Worm (Caenorhabditis elegans): ENCODE results near the gene C18H2.5.

The C18H2.5 gene

DNA sequence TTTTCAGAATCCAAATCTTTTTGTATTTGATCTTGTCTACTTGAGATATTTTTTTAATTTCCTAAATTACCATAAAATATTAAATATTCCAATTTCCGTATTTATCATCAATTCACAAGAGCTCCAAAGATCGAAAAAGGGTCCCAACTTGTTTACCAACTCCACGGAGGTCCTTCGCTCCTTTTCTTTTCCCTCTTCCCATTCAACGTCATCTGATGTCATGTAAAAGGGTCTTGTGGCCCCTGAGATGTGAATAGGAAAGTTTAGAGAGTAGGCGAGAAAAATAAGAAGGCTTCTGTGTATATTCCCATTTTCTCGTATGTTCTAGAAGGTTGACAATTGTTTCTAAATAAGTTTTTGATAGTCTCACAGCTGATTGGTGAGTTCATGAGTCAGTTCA is 28.8 kb upstream of the C18H2.5 start:
- TF ChIP-seq aly-1 (tag; optimal IDR thresholded peaks at IDR 0.05) (no peak), hmg-4 (GFP tag; optimal IDR thresholded peaks at IDR 0.05) (no peak), hnd-1 (tag; optimal IDR thresholded peaks at IDR 0.05) (no peak), hmbx-1 (tag; optimal IDR thresholded peaks at IDR 0.05) (no peak), sea-1 (GFP tag; conservative IDR thresholded peaks at IDR 0.05) (no peak), B0310.2 (tag; optimal IDR thresholded peaks at IDR 0.05) (no peak), ceh-36 (tag; optimal IDR thresholded peaks at IDR 0.05) (no peak)

ce11 chrIII:7722411-7722810 is 28.2 kb upstream of the C18H2.5 start:
- no peak for TF ChIP-seq aly-1 (tag; optimal IDR thresholded peaks at IDR 0.05)
- TF ChIP-seq ceh-13 (GFP tag; optimal IDR thresholded peaks at IDR 0.05): no peak
- TF ChIP-seq hmbx-1 (tag; optimal IDR thresholded peaks at IDR 0.05): no peak
- no peak for TF ChIP-seq hnd-1 (tag; optimal IDR thresholded peaks at IDR 0.05)
- no peak for TF ChIP-seq tbx-37 (GFP tag; conservative IDR thresholded peaks at IDR 0.05)
- TF ChIP-seq sea-1 (GFP tag; conservative IDR thresholded peaks at IDR 0.05): no peak
- no peak for TF ChIP-seq tbx-11 (GFP tag; IDR thresholded peaks at IDR 0.05)
- TF ChIP-seq flt-1 (GFP tag; IDR thresholded peaks at IDR 0.05): no peak
- no peak for TF ChIP-seq scrt-1 (GFP tag; IDR thresholded peaks at IDR 0.05)

DNA sequence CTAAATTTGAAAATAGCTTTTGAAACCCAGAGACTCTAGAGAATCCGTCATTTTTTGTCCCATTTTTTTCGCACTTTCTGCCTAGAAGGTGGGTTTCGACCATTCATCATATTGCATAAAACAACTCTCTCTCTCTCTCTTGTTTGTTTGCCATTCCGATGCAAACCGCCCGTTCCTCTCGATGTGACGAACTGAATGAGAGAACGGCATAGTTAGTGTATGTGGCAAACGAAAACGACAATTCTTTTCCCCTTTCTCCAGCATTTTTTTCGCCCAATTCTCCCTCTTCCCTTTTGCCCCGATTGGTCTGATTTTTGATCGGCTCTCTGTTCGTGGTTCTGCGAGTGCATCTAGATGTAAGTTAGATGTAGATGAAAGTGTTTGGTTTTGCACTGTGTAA is 27.3 kb upstream of the C18H2.5 start:
- TF ChIP-seq pes-1 (GFP tag; IDR thresholded peaks at IDR 0.05): no peak
- no peak for TF ChIP-seq tbx-11 (GFP tag; IDR thresholded peaks at IDR 0.05)
- no peak for TF ChIP-seq ets-7 (tag; optimal IDR thresholded peaks at IDR 0.05)
- no peak for TF ChIP-seq tra-4 (tag; optimal IDR thresholded peaks at IDR 0.05)
- TF ChIP-seq flt-1 (GFP tag; IDR thresholded peaks at IDR 0.05): no peak
- no peak for TF ChIP-seq sea-1 (GFP tag; conservative IDR thresholded peaks at IDR 0.05)
- no peak for TF ChIP-seq aly-1 (tag; optimal IDR thresholded peaks at IDR 0.05)
- TF ChIP-seq ceh-13 (GFP tag; optimal IDR thresholded peaks at IDR 0.05): no peak
- no peak for TF ChIP-seq tbx-37 (GFP tag; conservative IDR thresholded peaks at IDR 0.05)
- no peak for TF ChIP-seq B0310.2 (tag; optimal IDR thresholded peaks at IDR 0.05)

DNA sequence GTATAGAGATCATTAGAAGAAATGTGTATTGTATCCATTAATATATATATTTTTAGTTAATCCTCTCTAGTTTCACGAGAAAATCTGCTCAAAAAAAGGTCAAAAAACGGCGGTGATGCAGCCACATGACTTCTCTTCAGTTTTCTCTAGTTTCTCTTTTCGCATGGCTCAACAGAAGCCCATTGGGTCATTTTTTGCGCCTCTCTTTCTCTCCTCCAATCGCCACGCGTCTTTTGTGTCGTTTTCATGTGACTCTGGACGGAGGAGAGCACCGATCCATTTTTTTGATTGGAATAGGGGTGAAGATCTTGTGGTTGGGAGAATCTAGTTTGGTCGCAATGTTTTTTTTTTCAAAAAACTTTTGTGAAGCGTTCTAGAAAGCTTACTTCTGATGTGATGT is 26.7 kb upstream of the C18H2.5 start:
- TF ChIP-seq B0310.2 (tag; optimal IDR thresholded peaks at IDR 0.05) (no peak), hmbx-1 (tag; optimal IDR thresholded peaks at IDR 0.05) (no peak), aly-1 (tag; optimal IDR thresholded peaks at IDR 0.05) (no peak), flt-1 (GFP tag; IDR thresholded peaks at IDR 0.05) (no peak), ceh-36 (tag; optimal IDR thresholded peaks at IDR 0.05) (no peak), sea-1 (GFP tag; conservative IDR thresholded peaks at IDR 0.05) (no peak), hnd-1 (tag; optimal IDR thresholded peaks at IDR 0.05) (no peak)

- TF ChIP-seq ets-7 (tag; optimal IDR thresholded peaks at IDR 0.05): no peak
- no peak for TF ChIP-seq ceh-36 (tag; optimal IDR thresholded peaks at IDR 0.05)
- TF ChIP-seq sea-1 (GFP tag; conservative IDR thresholded peaks at IDR 0.05): no peak
- no peak for TF ChIP-seq tbx-11 (GFP tag; IDR thresholded peaks at IDR 0.05)
- TF ChIP-seq aly-1 (tag; optimal IDR thresholded peaks at IDR 0.05): no peak
Observed at ce11 chrIII:7719364-7719936, 25.3 kb upstream of the C18H2.5 start, which contains the start of gene ncl-1. TSS of gene ncl-1 (plus strand) at chrIII:7719729.

DNA sequence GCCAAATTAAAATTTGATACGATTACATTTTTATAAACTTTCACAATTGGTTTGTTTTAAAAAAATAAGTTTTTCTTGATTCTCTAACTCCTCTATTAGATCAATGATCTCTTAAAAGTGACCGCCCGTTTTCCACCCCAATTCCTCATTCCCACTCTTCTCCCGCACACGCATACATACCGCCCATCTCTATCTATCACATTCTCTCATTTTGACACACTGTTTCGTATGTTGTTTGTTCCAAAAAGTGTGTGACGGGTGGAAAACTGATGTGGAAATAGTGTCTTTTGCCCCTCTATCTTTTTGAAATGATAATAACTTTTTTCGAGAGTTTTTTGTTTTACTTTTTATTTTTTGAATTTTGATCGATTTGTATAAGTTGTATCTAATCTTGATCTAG is 24.1 kb upstream of the C18H2.5 start:
- TF ChIP-seq scrt-1 (GFP tag; IDR thresholded peaks at IDR 0.05): no peak
- no peak for TF ChIP-seq tra-4 (tag; optimal IDR thresholded peaks at IDR 0.05)
- no peak for TF ChIP-seq tbx-37 (GFP tag; conservative IDR thresholded peaks at IDR 0.05)

DNA sequence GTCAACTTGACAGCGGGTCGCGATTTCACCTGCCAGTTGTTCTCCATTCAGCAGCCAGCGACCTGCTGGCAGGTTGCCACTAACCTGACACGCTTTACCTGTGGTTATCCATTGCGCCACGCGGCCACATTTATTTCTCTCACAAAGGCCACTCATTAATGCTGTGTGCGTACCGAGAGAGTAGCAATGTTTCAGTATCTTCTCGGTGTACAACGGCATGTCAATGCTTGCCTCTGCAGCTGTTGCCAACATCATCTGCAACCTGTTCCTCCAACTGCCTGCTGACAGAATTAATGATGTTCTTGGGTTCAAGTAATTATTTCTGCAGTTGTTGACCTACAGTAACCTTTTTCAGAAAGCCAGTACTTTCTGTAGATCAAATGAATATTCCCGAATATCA is 22.4 kb upstream of the C18H2.5 start:
- no peak for TF ChIP-seq F13C5.2 (tag; optimal IDR thresholded peaks at IDR 0.05)
- no peak for TF ChIP-seq aly-1 (tag; optimal IDR thresholded peaks at IDR 0.05)
- no peak for TF ChIP-seq ceh-13 (GFP tag; optimal IDR thresholded peaks at IDR 0.05)
- TF ChIP-seq sea-1 (GFP tag; conservative IDR thresholded peaks at IDR 0.05): no peak
- TF ChIP-seq scrt-1 (GFP tag; IDR thresholded peaks at IDR 0.05): no peak
- TF ChIP-seq hmbx-1 (tag; optimal IDR thresholded peaks at IDR 0.05): no peak
- no peak for TF ChIP-seq tbx-37 (GFP tag; conservative IDR thresholded peaks at IDR 0.05)
- TF ChIP-seq pes-1 (GFP tag; IDR thresholded peaks at IDR 0.05): no peak
- TF ChIP-seq tra-4 (tag; optimal IDR thresholded peaks at IDR 0.05): no peak
- no peak for TF ChIP-seq ets-7 (tag; optimal IDR thresholded peaks at IDR 0.05)
- no peak for TF ChIP-seq hnd-1 (tag; optimal IDR thresholded peaks at IDR 0.05)
- TF ChIP-seq tbx-11 (GFP tag; IDR thresholded peaks at IDR 0.05): no peak
- no peak for TF ChIP-seq ama-1 (optimal IDR thresholded peaks at IDR 0.05)
- TF ChIP-seq hmg-4 (GFP tag; optimal IDR thresholded peaks at IDR 0.05): no peak
- TF ChIP-seq flt-1 (GFP tag; IDR thresholded peaks at IDR 0.05): no peak
- no peak for TF ChIP-seq ceh-36 (tag; optimal IDR thresholded peaks at IDR 0.05)

DNA sequence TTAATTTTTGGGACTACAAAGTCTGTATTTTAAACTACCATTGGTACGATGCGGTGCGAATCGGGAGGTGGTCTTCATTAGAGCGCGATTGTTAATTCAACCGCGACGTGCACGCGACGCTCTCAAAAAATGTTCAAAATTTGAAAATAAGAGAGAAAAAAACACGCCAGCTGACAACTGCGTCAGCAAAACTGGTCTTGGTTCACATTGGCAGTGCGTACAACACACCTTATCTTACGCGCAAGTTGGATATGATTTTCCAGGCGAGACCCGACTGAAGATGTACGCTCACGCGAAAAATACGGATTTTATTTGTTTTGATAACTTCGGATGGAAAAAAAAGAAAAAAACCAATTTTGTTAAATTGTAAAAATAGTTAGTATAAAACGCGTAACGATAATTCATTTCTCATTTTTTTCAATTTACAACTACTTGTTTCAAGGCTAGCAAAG is 17.8 kb upstream of the C18H2.5 start, which contains the start of gene C03B8.3:
C03B8.3 (plus strand) TSS at position 402 of the 452 bp plus-strand sequence.
- TF ChIP-seq tbx-11 (GFP tag; IDR thresholded peaks at IDR 0.05): no peak
- no peak for TF ChIP-seq tbx-37 (GFP tag; conservative IDR thresholded peaks at IDR 0.05)

ce11 chrIII:7711495-7711894 is 17.3 kb upstream of the C18H2.5 start:
- TF ChIP-seq hmbx-1 (tag; optimal IDR thresholded peaks at IDR 0.05) (no peak), flt-1 (GFP tag; IDR thresholded peaks at IDR 0.05) (no peak), ceh-36 (tag; optimal IDR thresholded peaks at IDR 0.05) (no peak), ets-7 (tag; optimal IDR thresholded peaks at IDR 0.05) (no peak), tra-4 (tag; optimal IDR thresholded peaks at IDR 0.05) (no peak), hmg-4 (GFP tag; optimal IDR thresholded peaks at IDR 0.05) (no peak), aly-1 (tag; optimal IDR thresholded peaks at IDR 0.05) (no peak), tbx-11 (GFP tag; IDR thresholded peaks at IDR 0.05) (no peak), scrt-1 (GFP tag; IDR thresholded peaks at IDR 0.05) (no peak), ama-1 (optimal IDR thresholded peaks at IDR 0.05) (no peak), F13C5.2 (tag; optimal IDR thresholded peaks at IDR 0.05) (no peak), tbx-37 (GFP tag; conservative IDR thresholded peaks at IDR 0.05) (no peak), ceh-13 (GFP tag; optimal IDR thresholded peaks at IDR 0.05) (no peak), sea-1 (GFP tag; conservative IDR thresholded peaks at IDR 0.05) (no peak), hnd-1 (tag; optimal IDR thresholded peaks at IDR 0.05) (no peak), pes-1 (GFP tag; IDR thresholded peaks at IDR 0.05) (no peak)
